Worm (Caenorhabditis elegans) whole organism, mixed stage, embryonic: ENCODE measurements around the gene mdt-27.

Source experiments
- elt-1 ChIP-seq: sonication (generic microtip); optimal IDR thresholded peaks from 2 replicates; lab custom pipeline; 2017; ENCODE audit warnings: missing genetic modification characterization, mild to moderate bottlenecking, missing compliant biosample characterization, antibody characterized with exemption, moderate library complexity, borderline replicate concordance; ENCODE audit not compliant: insufficient read depth
- mep-1 ChIP-seq: fragments of 150-350 bp; optimal IDR thresholded peaks from 2 replicates; lab custom pipeline; 2017; ENCODE audit warnings: missing biosample characterization, missing genetic modification reagents, missing genetic modification characterization, inconsistent platforms

ce11 chrV:9208878-9209277 lies 4.6 kb downstream of the mdt-27 start:
- TF ChIP-seq mep-1 (tag; lab: Kevin White, UChicago) = no peak
- TF ChIP-seq elt-1 (tag; lab: Kevin White, UChicago) = no peak
